Worm (Caenorhabditis elegans): Measurements from ENCODE around the gene Y39G8B.9.

The Y39G8B.9 gene

ce11 chrII:13972199-13972598 is 9.0 kb upstream of the Y39G8B.9 start:
- TF ChIP-seq lin-32 (GFP tag; optimal IDR thresholded peaks at IDR 0.05) (no peak), ztf-11 (tag; optimal IDR thresholded peaks at IDR 0.05) (no peak), M03D4.4 (tag; optimal IDR thresholded peaks at IDR 0.05) (no peak)

ce11 chrII:13973514-13973913 is 7.7 kb upstream of the Y39G8B.9 start, which contains the start of gene Y39G8B.1:
Y39G8B.1 (minus strand) TSS chrII:13973812.
- TF ChIP-seq nhr-2 (tag; optimal IDR thresholded peaks at IDR 0.05) (peak; percentile 35), ceh-39 (tag; optimal IDR thresholded peaks at IDR 0.05) (peak; percentile 10), ces-1 (GFP tag; optimal IDR thresholded peaks at IDR 0.05) (peak; percentile 46), unc-120 (tag; optimal IDR thresholded peaks at IDR 0.05; ENCODE audit: poor library complexity, severe bottlenecking) (no peak)

ce11 chrII:13974136-13974535 is 7.0 kb upstream of the Y39G8B.9 start:
- TF ChIP-seq M03D4.4 (tag; optimal IDR thresholded peaks at IDR 0.05) = no peak
- no peak for TF ChIP-seq unc-39 (tag; optimal IDR thresholded peaks at IDR 0.05)
- no peak for TF ChIP-seq ztf-11 (tag; optimal IDR thresholded peaks at IDR 0.05)
- no peak for TF ChIP-seq nhr-28 (tag; optimal IDR thresholded peaks at IDR 0.05)
- no peak for TF ChIP-seq snpc-4 (tag; optimal IDR thresholded peaks at IDR 0.05)

- TF ChIP-seq M03D4.4 (tag; optimal IDR thresholded peaks at IDR 0.05) = peak; percentile 34
- no peak for TF ChIP-seq elt-3 (tag; optimal IDR thresholded peaks at IDR 0.05)
- peak; percentile 67 for TF ChIP-seq ham-2 (GFP tag; optimal IDR thresholded peaks at IDR 0.05)
- TF ChIP-seq nhr-28 (tag; optimal IDR thresholded peaks at IDR 0.05) = no peak
- peak; percentile 47 for TF ChIP-seq hlh-1 (tag; optimal IDR thresholded peaks at IDR 0.05)
- TF ChIP-seq mep-1 (tag; optimal IDR thresholded peaks at IDR 0.05) = peak; percentile 82
- TF ChIP-seq elt-1 (tag; optimal IDR thresholded peaks at IDR 0.05; ENCODE audit: borderline replicate concordance, insufficient read depth) = no peak
- no peak for TF ChIP-seq blmp-1 (tag; optimal IDR thresholded peaks at IDR 0.05)
- TF ChIP-seq zip-8 (tag; optimal IDR thresholded peaks at IDR 0.05) = no peak
- no peak for TF ChIP-seq bed-3 (GFP tag; optimal IDR thresholded peaks at IDR 0.05)
- TF ChIP-seq lin-13 (tag; optimal IDR thresholded peaks at IDR 0.05) = peak; percentile 91
- no peak for TF ChIP-seq snpc-4 (tag; optimal IDR thresholded peaks at IDR 0.05)
- peak; percentile 79 for TF ChIP-seq nhr-237 (tag; optimal IDR thresholded peaks at IDR 0.05)
- TF ChIP-seq sptf-1 (tag; optimal IDR thresholded peaks at IDR 0.05) = peak; percentile 82
- TF ChIP-seq nhr-76 (tag; optimal IDR thresholded peaks at IDR 0.05) = no peak
- TF ChIP-seq lin-32 (GFP tag; optimal IDR thresholded peaks at IDR 0.05) = no peak
- no peak for TF ChIP-seq nhr-12 (tag; optimal IDR thresholded peaks at IDR 0.05)
- no peak for TF ChIP-seq mab-5 (tag; optimal IDR thresholded peaks at IDR 0.05)
- no peak for TF ChIP-seq flh-1 (GFP tag; optimal IDR thresholded peaks at IDR 0.05)
- TF ChIP-seq sem-2 (GFP tag; optimal IDR thresholded peaks at IDR 0.05) = no peak
- TF ChIP-seq ces-1 (GFP tag; optimal IDR thresholded peaks at IDR 0.05) = peak; percentile 55
- peak; percentile 41 for TF ChIP-seq ztf-11 (tag; optimal IDR thresholded peaks at IDR 0.05)
- TF ChIP-seq ceh-39 (tag; optimal IDR thresholded peaks at IDR 0.05) = peak; percentile 66
- peak; percentile 90 for TF ChIP-seq pha-4 (tag; optimal IDR thresholded peaks at IDR 0.05)
- TF ChIP-seq nhr-2 (tag; optimal IDR thresholded peaks at IDR 0.05) = no peak
- peak; percentile 70 for TF ChIP-seq mls-2 (tag; optimal IDR thresholded peaks at IDR 0.05)
- TF ChIP-seq tbx-8 (GFP tag; optimal IDR thresholded peaks at IDR 0.05) = peak; percentile 30
- TF ChIP-seq unc-62 (GFP tag; optimal IDR thresholded peaks at IDR 0.05) = peak; percentile 13
- TF ChIP-seq drap-1 (GFP tag; optimal IDR thresholded peaks at IDR 0.05) = peak; percentile 66
- TF ChIP-seq unc-39 (tag; optimal IDR thresholded peaks at IDR 0.05) = no peak
- peak; percentile 38 for TF ChIP-seq ceh-43 (GFP tag; optimal IDR thresholded peaks at IDR 0.05)
- peak; percentile 78 for TF ChIP-seq cnd-1 (tag; optimal IDR thresholded peaks at IDR 0.05)
- peak; percentile 96 for TF ChIP-seq unc-120 (tag; optimal IDR thresholded peaks at IDR 0.05; ENCODE audit: poor library complexity, severe bottlenecking)
- TF ChIP-seq lsy-2 (tag; optimal IDR thresholded peaks at IDR 0.05) = peak; percentile 86
- TF ChIP-seq ceh-83 (GFP tag; optimal IDR thresholded peaks at IDR 0.05) = peak; percentile 52
Observed at ce11 chrII:13976161-13976560, 5.0 kb upstream of the Y39G8B.9 start, which contains the start of gene Y39G8B.2. Y39G8B.2 (minus strand) TSS chrII:13976221.

Data from whole organism, mixed stage, embryonic.